Worm (Caenorhabditis elegans): ENCODE data around the gene sdz-36.

The sdz-36 gene

ce11 chrIV:9672434-9672833 lies 18.3 kb upstream of the sdz-36 start:
- TF ChIP-seq sma-3 (GFP tag; optimal IDR thresholded peaks at IDR 0.05) = peak; percentile 84
- TF ChIP-seq sma-9 (GFP tag; optimal IDR thresholded peaks at IDR 0.05) = peak; percentile 92
- no peak for TF ChIP-seq sma-9 (tag; optimal IDR thresholded peaks at IDR 0.05)
- no peak for TF ChIP-seq ztf-4 (tag; optimal IDR thresholded peaks at IDR 0.05)
- TF ChIP-seq nhr-21 (tag; optimal IDR thresholded peaks at IDR 0.05) = peak; percentile 92
- TF ChIP-seq blmp-1 (tag; optimal IDR thresholded peaks at IDR 0.05; ENCODE audit: insufficient read depth) = peak; percentile 34
- peak in 1 of 2 experiments; percentile 81 for TF ChIP-seq lsy-2 (tag; optimal IDR thresholded peaks at IDR 0.05)
- TF ChIP-seq crh-2 (tag; optimal IDR thresholded peaks at IDR 0.05) = peak; percentile 13
- peak; percentile 39 for TF ChIP-seq fos-1 (tag; optimal IDR thresholded peaks at IDR 0.05)
- peak in 1 of 2 experiments; percentile 41 for TF ChIP-seq mdl-1 (tag; optimal IDR thresholded peaks at IDR 0.05)
- peak; percentile 8 for TF ChIP-seq Y55F3AM.14 (GFP tag; optimal IDR thresholded peaks at IDR 0.05)
- TF ChIP-seq elt-3 (tag; optimal IDR thresholded peaks at IDR 0.05) = no peak
- no peak for TF ChIP-seq aly-2 (tag; optimal IDR thresholded peaks at IDR 0.05)
- no peak for TF ChIP-seq lin-13 (GFP tag; optimal IDR thresholded peaks at IDR 0.05)
- peak; percentile 44 for TF ChIP-seq gmeb-1 (tag; optimal IDR thresholded peaks at IDR 0.05)
- TF ChIP-seq nhr-25 (tag; optimal IDR thresholded peaks at IDR 0.05) = peak; percentile 73
- peak; percentile 45 for TF ChIP-seq nhr-129 (tag; optimal IDR thresholded peaks at IDR 0.05)
- no peak for TF ChIP-seq nhr-12 (tag; optimal IDR thresholded peaks at IDR 0.05)

- TF ChIP-seq nhr-237 (tag; optimal IDR thresholded peaks at IDR 0.05) (no peak), sma-9 (GFP tag; optimal IDR thresholded peaks at IDR 0.05) (peak; percentile 32), sma-9 (tag; optimal IDR thresholded peaks at IDR 0.05) (no peak), blmp-1 (tag; optimal IDR thresholded peaks at IDR 0.05; ENCODE audit: insufficient read depth) (peak; percentile 81), ama-1 (optimal IDR thresholded peaks at IDR 0.05) (no peak), unc-55 (GFP tag; optimal IDR thresholded peaks at IDR 0.05) (no peak), sma-3 (GFP tag; optimal IDR thresholded peaks at IDR 0.05) (no peak), mbf-1 (tag; optimal IDR thresholded peaks at IDR 0.05) (no peak), F13H6.1 (tag; optimal IDR thresholded peaks at IDR 0.05) (no peak), nhr-129 (tag; optimal IDR thresholded peaks at IDR 0.05) (no peak), unc-62 (GFP tag; optimal IDR thresholded peaks at IDR 0.05) (no peak), elt-3 (tag; optimal IDR thresholded peaks at IDR 0.05) (no peak), nhr-25 (tag; optimal IDR thresholded peaks at IDR 0.05) (peak; percentile 41), ztf-4 (tag; optimal IDR thresholded peaks at IDR 0.05) (no peak)
Measured at ce11 chrIV:9673206-9673605, 17.5 kb upstream of the sdz-36 start.

ce11 chrIV:9673683-9674336 lies 16.9 kb upstream of the sdz-36 start:
- peak; percentile 48 for TF ChIP-seq elt-1 (tag; optimal IDR thresholded peaks at IDR 0.05)
- peak; percentile 25 for TF ChIP-seq fos-1 (tag; optimal IDR thresholded peaks at IDR 0.05)
- TF ChIP-seq sma-9 (GFP tag; optimal IDR thresholded peaks at IDR 0.05) = peak; percentile 60
- TF ChIP-seq sma-9 (tag; optimal IDR thresholded peaks at IDR 0.05) = no peak
- TF ChIP-seq mab-5 (tag; optimal IDR thresholded peaks at IDR 0.05) = no peak
- TF ChIP-seq crh-2 (tag; optimal IDR thresholded peaks at IDR 0.05) = peak; percentile 71
- peak in 1 of 2 experiments; percentile 30 for TF ChIP-seq mdl-1 (tag; optimal IDR thresholded peaks at IDR 0.05)
- no peak for TF ChIP-seq nhr-6 (tag; optimal IDR thresholded peaks at IDR 0.05)
- no peak for TF ChIP-seq Y55F3AM.14 (GFP tag; optimal IDR thresholded peaks at IDR 0.05)
- TF ChIP-seq ceh-82 (tag; optimal IDR thresholded peaks at IDR 0.05) = no peak

- TF ChIP-seq lin-11 (tag; optimal IDR thresholded peaks at IDR 0.05) (no peak), unc-55 (GFP tag; optimal IDR thresholded peaks at IDR 0.05) (no peak), elt-3 (tag; optimal IDR thresholded peaks at IDR 0.05) (no peak), F13H6.1 (tag; optimal IDR thresholded peaks at IDR 0.05) (no peak), zag-1 (tag; optimal IDR thresholded peaks at IDR 0.05) (no peak), mbf-1 (tag; optimal IDR thresholded peaks at IDR 0.05) (no peak), sem-4 (tag; optimal IDR thresholded peaks at IDR 0.05) (no peak), gmeb-1 (tag; optimal IDR thresholded peaks at IDR 0.05) (no peak), nhr-77 (tag; optimal IDR thresholded peaks at IDR 0.05) (no peak), R02D3.7 (tag; optimal IDR thresholded peaks at IDR 0.05) (no peak)
Measured at ce11 chrIV:9675572-9675971, 15.2 kb upstream of the sdz-36 start, which contains the start of gene nhr-34. Gene nhr-34 (minus strand): TSS chrIV:9675672.

ce11 chrIV:9676535-9676934 lies 14.2 kb upstream of the sdz-36 start:
- peak; percentile 13 for TF ChIP-seq gmeb-1 (tag; optimal IDR thresholded peaks at IDR 0.05)
- no peak for TF ChIP-seq unc-39 (tag; optimal IDR thresholded peaks at IDR 0.05)
- TF ChIP-seq mdl-1 (tag; optimal IDR thresholded peaks at IDR 0.05) = peak in 1 of 2 experiments; percentile 30
- peak; percentile 32 for TF ChIP-seq F13H6.1 (tag; optimal IDR thresholded peaks at IDR 0.05)
- no peak for TF ChIP-seq R02D3.7 (tag; optimal IDR thresholded peaks at IDR 0.05)
- TF ChIP-seq nhr-237 (tag; optimal IDR thresholded peaks at IDR 0.05) = no peak
- TF ChIP-seq fos-1 (tag; optimal IDR thresholded peaks at IDR 0.05) = peak; percentile 73
- TF ChIP-seq lin-13 (GFP tag; optimal IDR thresholded peaks at IDR 0.05) = no peak
- TF ChIP-seq zag-1 (tag; optimal IDR thresholded peaks at IDR 0.05) = no peak
- no peak for TF ChIP-seq lsy-2 (tag; optimal IDR thresholded peaks at IDR 0.05)
- TF ChIP-seq ama-1 (optimal IDR thresholded peaks at IDR 0.05) = no peak
- TF ChIP-seq dmd-4 (tag; optimal IDR thresholded peaks at IDR 0.05) = no peak
- TF ChIP-seq Y55F3AM.14 (GFP tag; optimal IDR thresholded peaks at IDR 0.05) = no peak
- no peak for TF ChIP-seq nhr-77 (tag; optimal IDR thresholded peaks at IDR 0.05)
- no peak for TF ChIP-seq nhr-11 (tag; optimal IDR thresholded peaks at IDR 0.05)
- peak; percentile 32 for TF ChIP-seq nhr-129 (tag; optimal IDR thresholded peaks at IDR 0.05)
- no peak for TF ChIP-seq ztf-4 (tag; optimal IDR thresholded peaks at IDR 0.05)
- TF ChIP-seq ZK546.5 (tag; optimal IDR thresholded peaks at IDR 0.05) = no peak
- TF ChIP-seq crh-2 (tag; optimal IDR thresholded peaks at IDR 0.05) = peak; percentile 71
- TF ChIP-seq elt-3 (tag; optimal IDR thresholded peaks at IDR 0.05) = no peak
- no peak for TF ChIP-seq unc-55 (GFP tag; optimal IDR thresholded peaks at IDR 0.05)
- TF ChIP-seq sma-9 (GFP tag; optimal IDR thresholded peaks at IDR 0.05) = peak; percentile 75
- no peak for TF ChIP-seq sma-9 (tag; optimal IDR thresholded peaks at IDR 0.05)
- no peak for TF ChIP-seq ceh-82 (tag; optimal IDR thresholded peaks at IDR 0.05)

Data from whole organism, L2 larva.